Fruit fly (Drosophila melanogaster): ENCODE results near the gene CG7142.
A peak's percentile ranks its signal among the peaks of the same experiment; 100 is the strongest.

The CG7142 gene

dm6 chr3R:18235879-18236278 lies 43.4 kb downstream of the CG7142 start, which contains the start of gene repo (continued):
- no peak for TF ChIP-seq Kr (GFP tag; optimal IDR thresholded peaks at IDR 0.05)
- no peak for TF ChIP-seq al (GFP tag; IDR thresholded peaks at IDR 0.05)
- TF ChIP-seq sob (GFP tag; IDR thresholded peaks at IDR 0.05) = no peak
- TF ChIP-seq Antp (GFP tag; optimal IDR thresholded peaks at IDR 0.05) = no peak
- no peak for TF ChIP-seq CG13287 (GFP tag; IDR thresholded peaks at IDR 0.05; ENCODE audit: partially characterized antibody)
- no peak for TF ChIP-seq ranshi (GFP tag; IDR thresholded peaks at IDR 0.05)
- no peak for TF ChIP-seq Optix (GFP tag; IDR thresholded peaks at IDR 0.05)
- TF ChIP-seq otp (GFP tag; IDR thresholded peaks at IDR 0.05) = 0 out of 3 replicates have a peak, but pooled peaks have one; percentile 25
- no peak for TF ChIP-seq Hey (tag; optimal IDR thresholded peaks at IDR 0.05)
- no peak for TF ChIP-seq CG14710 (tag; optimal IDR thresholded peaks at IDR 0.05)
- TF ChIP-seq az2 (GFP tag; optimal IDR thresholded peaks at IDR 0.05) = no peak
- no peak for TF ChIP-seq CG3726 (GFP tag; IDR thresholded peaks at IDR 0.05)
- TF ChIP-seq Six4 (GFP tag; optimal IDR thresholded peaks at IDR 0.05) = no peak
- no peak for TF ChIP-seq unpg (GFP tag; optimal IDR thresholded peaks at IDR 0.05)
- no peak for TF ChIP-seq PHDP (tag; optimal IDR thresholded peaks at IDR 0.05)
- TF ChIP-seq CG10366 (GFP tag; IDR thresholded peaks at IDR 0.05) = no peak
- TF ChIP-seq run (tag; optimal IDR thresholded peaks at IDR 0.05) = no peak
- no peak for TF ChIP-seq sens-2 (GFP tag; IDR thresholded peaks at IDR 0.05)
- TF ChIP-seq CHES-1-like (GFP tag; optimal IDR thresholded peaks at IDR 0.05) = no peak
- no peak for TF ChIP-seq gro (GFP tag; optimal IDR thresholded peaks at IDR 0.05)
- no peak for TF ChIP-seq salm (tag; optimal IDR thresholded peaks at IDR 0.05)
- no peak for TF ChIP-seq CG10267 (tag; optimal IDR thresholded peaks at IDR 0.05)
- TF ChIP-seq kni (GFP tag; optimal IDR thresholded peaks at IDR 0.05) = no peak
- no peak for TF ChIP-seq pfk (GFP tag; optimal IDR thresholded peaks at IDR 0.05)
- TF ChIP-seq tup (GFP tag; optimal IDR thresholded peaks at IDR 0.05) = no peak
- no peak for TF ChIP-seq CG6689 (GFP tag; IDR thresholded peaks at IDR 0.05)
- TF ChIP-seq Dfd (GFP tag; optimal IDR thresholded peaks at IDR 0.05) = no peak
- no peak for TF ChIP-seq ttk (GFP tag; IDR thresholded peaks at IDR 0.05)
- no peak for TF ChIP-seq lov (optimal IDR thresholded peaks at IDR 0.05)
- no peak for TF ChIP-seq lov (GFP tag; IDR thresholded peaks at IDR 0.05)
- TF ChIP-seq jumu (GFP tag; optimal IDR thresholded peaks at IDR 0.05) = no peak
- TF ChIP-seq ap (GFP tag; IDR thresholded peaks at IDR 0.05) = no peak
- TF ChIP-seq CG1603 (tag; optimal IDR thresholded peaks at IDR 0.05) = no peak
- TF ChIP-seq gsb-n (tag; optimal IDR thresholded peaks at IDR 0.05) = no peak
- peak; percentile 19 for TF ChIP-seq repo (GFP tag; optimal IDR thresholded peaks at IDR 0.05)
- no peak for TF ChIP-seq slp2 (GFP tag; optimal IDR thresholded peaks at IDR 0.05)
- TF ChIP-seq chinmo (GFP tag; IDR thresholded peaks at IDR 0.05; ENCODE audit: partially characterized antibody) = no peak
- no peak for TF ChIP-seq D19A (tag; optimal IDR thresholded peaks at IDR 0.05)
- TF ChIP-seq CG12744 (GFP tag; optimal IDR thresholded peaks at IDR 0.05) = no peak
- TF ChIP-seq CG16779 (GFP tag; IDR thresholded peaks at IDR 0.05) = no peak
- no peak for TF ChIP-seq Hr51 (GFP tag; optimal IDR thresholded peaks at IDR 0.05)
- no peak for TF ChIP-seq bsh (GFP tag; optimal IDR thresholded peaks at IDR 0.05)
- no peak for TF ChIP-seq CG4424 (GFP tag; optimal IDR thresholded peaks at IDR 0.05)
- TF ChIP-seq CG15073 (GFP tag; optimal IDR thresholded peaks at IDR 0.05) = no peak
- TF ChIP-seq fu2 (GFP tag; optimal IDR thresholded peaks at IDR 0.05) = no peak
- peak; percentile 31; the same call in 1 of the 2 replicates for TF ChIP-seq CG32532 (GFP tag; IDR thresholded peaks at IDR 0.05)
- TF ChIP-seq tin (GFP tag; optimal IDR thresholded peaks at IDR 0.05) = no peak
- TF ChIP-seq CG6765 (GFP tag; optimal IDR thresholded peaks at IDR 0.05) = no peak
- TF ChIP-seq CG8290 (GFP tag; optimal IDR thresholded peaks at IDR 0.05) = no peak
- TF ChIP-seq CG8290 (tag; optimal IDR thresholded peaks at IDR 0.05) = no peak
- TF ChIP-seq BtbVII (GFP tag; optimal IDR thresholded peaks at IDR 0.05) = no peak
- no peak for TF ChIP-seq Sry-δ (GFP tag; optimal IDR thresholded peaks at IDR 0.05)
- 0 out of 3 replicates have a peak, but pooled peaks have one; percentile 53 for TF ChIP-seq CG2199 (GFP tag; IDR thresholded peaks at IDR 0.05)
